Worm (Caenorhabditis elegans) whole organism, L1 larva: ENCODE measurements around the gene Y61B8A.6.

Experiments
- C04F5.9 ChIP-seq: sonication (generic microtip); optimal IDR thresholded peaks from 2 replicates; lab custom pipeline; 2016; ENCODE audit warnings: missing genetic modification characterization, missing compliant biosample characterization
- F16B12.6 ChIP-seq: fragments of 150-350 bp; optimal IDR thresholded peaks from 2 replicates; lab custom pipeline; 2014; ENCODE audit warnings: missing biosample characterization, missing genetic modification characterization
- blmp-1 ChIP-seq: fragments of 150-350 bp; optimal IDR thresholded peaks from 2 replicates; lab custom pipeline; 2014; ENCODE audit warnings: missing biosample characterization, missing genetic modification characterization
- elt-3 ChIP-seq, 6 experiments: fragments of 150-350 bp in 1 of 6; sonication (generic microtip); optimal IDR thresholded peaks; 2 replicates each; lab custom pipeline; 2017 to 2018; ENCODE audit warnings: missing biosample characterization in 6 of 6, missing genetic modification characterization in 6 of 6, inconsistent platforms in 1 of 6
- fkh-10 ChIP-seq: sonication (generic microtip); optimal IDR thresholded peaks from 2 replicates; lab custom pipeline; 2017; ENCODE audit warnings: missing biosample characterization, missing genetic modification reagents, missing genetic modification characterization
- hpl-2 ChIP-seq: fragments of 150-350 bp; optimal IDR thresholded peaks from 2 replicates; lab custom pipeline; 2014; ENCODE audit warnings: missing biosample characterization, missing genetic modification reagents, missing genetic modification characterization
- lin-13 ChIP-seq: fragments of 150-350 bp; optimal IDR thresholded peaks from 2 replicates; lab custom pipeline; 2014; ENCODE audit warnings: missing biosample characterization, missing genetic modification reagents, missing genetic modification characterization
- nhr-11 ChIP-seq: fragments of 150-350 bp; optimal IDR thresholded peaks from 2 replicates; lab custom pipeline; 2014; ENCODE audit warnings: missing biosample characterization, missing genetic modification characterization
- pax-3 ChIP-seq: fragments of 200-800 bp; sonication (Bioruptor generic); optimal IDR thresholded peaks from 2 replicates; lab custom pipeline; 2018; ENCODE audit warnings: mild to moderate bottlenecking, missing genetic modification characterization, moderate library complexity, missing compliant biosample characterization
- pqm-1 ChIP-seq: sonication (generic microtip); optimal IDR thresholded peaks from 3 replicates; lab custom pipeline; 2017; ENCODE audit warnings: missing biosample characterization, missing genetic modification characterization
- skn-1 ChIP-seq: fragments of 150-350 bp; optimal IDR thresholded peaks from 2 replicates; lab custom pipeline; 2014; ENCODE audit warnings: missing biosample characterization, missing genetic modification characterization
- sox-4 ChIP-seq: sonication (generic microtip); optimal IDR thresholded peaks from 2 replicates; lab custom pipeline; 2016; ENCODE audit warnings: missing genetic modification characterization, missing compliant biosample characterization
- zag-1 ChIP-seq: fragments of 150-350 bp; optimal IDR thresholded peaks from 2 replicates; lab custom pipeline; 2014; ENCODE audit warnings: missing biosample characterization, missing genetic modification characterization

DNA sequence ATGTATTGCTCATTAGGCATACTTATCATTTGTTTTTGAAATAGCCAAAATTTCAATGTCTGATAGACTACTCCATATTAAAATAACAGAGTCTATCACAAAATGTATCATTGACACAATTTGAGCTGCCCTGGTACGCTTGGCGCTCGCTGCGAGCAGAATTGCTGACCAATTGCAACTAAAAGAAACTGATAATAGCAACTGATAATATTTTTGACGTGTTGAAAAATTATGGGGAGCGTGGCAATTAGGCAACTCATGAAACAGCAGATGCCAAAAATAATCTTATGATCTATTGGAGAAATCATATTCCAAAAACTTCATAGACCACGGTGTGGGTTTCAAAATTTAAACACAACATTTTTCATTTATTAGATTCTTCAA lies 10.4 kb upstream of the Y61B8A.6 start:
- TF ChIP-seq F16B12.6 (tag; lab: Kevin White, UChicago): no peak
- TF ChIP-seq blmp-1: no peak
- no peak for TF ChIP-seq elt-3 (tag; optimal IDR thresholded peaks at IDR 0.05; lab: Kevin White, UChicago)
- no peak for TF ChIP-seq pqm-1 (tag; lab: Kevin White, UChicago)
- no peak for TF ChIP-seq nhr-11 (tag; lab: Kevin White, UChicago)
- no peak for TF ChIP-seq C04F5.9
- TF ChIP-seq lin-13: no peak
- no peak for TF ChIP-seq zag-1 (tag; lab: Kevin White, UChicago)
- TF ChIP-seq sox-4: no peak
- TF ChIP-seq skn-1 (tag; lab: Kevin White, UChicago): no peak
- TF ChIP-seq hpl-2 (GFP tag; lab: Kevin White, UChicago): no peak
- no peak for TF ChIP-seq fkh-10
- no peak for TF ChIP-seq pax-3 (tag; lab: Kevin White, UChicago)
